Worm (Caenorhabditis elegans) whole organism, L4 larva: ENCODE measurements around the gene clec-83.
A peak's percentile ranks its signal among the peaks of the same experiment; 100 is the strongest.
"Not testable (repeated sequence)": the region's sequence is repeated elsewhere in the genome, so short reads cannot be mapped to it uniquely, and the experiment has no call there.

Experiments
- R02D3.7 ChIP-seq: fragments of 150-350 bp; sonication (generic microtip); optimal IDR thresholded peaks from 3 replicates; lab custom pipeline; 2014; ENCODE audit warnings: missing biosample characterization, missing genetic modification characterization
- T26A8.4 ChIP-seq: fragments of 200-800 bp; sonication (Bioruptor generic); IDR thresholded peaks from 2 replicates; pipeline ENCODE4 v1.3.6; 2022; ENCODE audit warnings: missing genetic modification characterization, missing compliant biosample characterization
- Y105C5A.15 ChIP-seq: fragments of 200-800 bp; sonication (Bioruptor generic); IDR thresholded peaks from 2 replicates; pipeline ENCODE4 v1.3.6; 2022; ENCODE audit warnings: missing genetic modification characterization, missing compliant biosample characterization
- Y48G9A.11 ChIP-seq: fragments of 200-800 bp; sonication (Bioruptor generic); IDR thresholded peaks from 2 replicates; pipeline ENCODE4 v1.3.6; 2022; ENCODE audit warnings: missing genetic modification reagents, missing genetic modification characterization, missing compliant biosample characterization
- ZK546.5 ChIP-seq, 2 experiments: sonication (generic microtip); optimal IDR thresholded peaks; 2 replicates each; lab custom pipeline; 2017; ENCODE audit warnings: missing biosample characterization in 2 of 2, missing genetic modification characterization in 2 of 2
- aha-1 ChIP-seq: fragments of 150-350 bp; peaks from one replicate; lab custom pipeline; 2014; ENCODE audit warnings: missing biosample characterization, missing genetic modification characterization
- arid-1 ChIP-seq: fragments of 200-800 bp; sonication (Bioruptor generic); conservative IDR thresholded peaks from 2 replicates; pipeline ENCODE4 v1.3.6; 2022; ENCODE audit warnings: missing genetic modification reagents, missing genetic modification characterization, missing compliant biosample characterization
- ceh-32 ChIP-seq: sonication (generic microtip); optimal IDR thresholded peaks from 2 replicates; lab custom pipeline; 2016; ENCODE audit warnings: mild to moderate bottlenecking, missing genetic modification characterization, missing compliant biosample characterization; ENCODE audit not compliant: poor library complexity
- daf-12 ChIP-seq: fragments of 150-350 bp; optimal IDR thresholded peaks from 2 replicates; lab custom pipeline; 2014; ENCODE audit warnings: missing biosample characterization, missing genetic modification reagents, missing genetic modification characterization
- dve-1 ChIP-seq: sonication (generic microtip); optimal IDR thresholded peaks from 2 replicates; lab custom pipeline; 2017; ENCODE audit warnings: antibody characterized with exemption, mild to moderate bottlenecking, missing genetic modification characterization, missing compliant biosample characterization; ENCODE audit not compliant: insufficient read depth
- egl-27 ChIP-seq: sonication (generic microtip); optimal IDR thresholded peaks from 3 replicates; lab custom pipeline; 2017; ENCODE audit warnings: missing biosample characterization, missing genetic modification reagents, missing genetic modification characterization
- egl-43 ChIP-seq: fragments of 200-800 bp; sonication (Bioruptor generic); IDR thresholded peaks from 2 replicates; pipeline ENCODE4 v1.3.6; 2022; ENCODE audit warnings: missing genetic modification reagents, missing genetic modification characterization, missing compliant biosample characterization
- fkh-10 ChIP-seq: fragments of 150-350 bp; optimal IDR thresholded peaks from 2 replicates; lab custom pipeline; 2014; ENCODE audit warnings: missing biosample characterization, missing genetic modification reagents, missing genetic modification characterization
- hlh-30 ChIP-seq: sonication (generic microtip); optimal IDR thresholded peaks from 2 replicates; lab custom pipeline; 2017; ENCODE audit warnings: antibody characterized with exemption, mild to moderate bottlenecking, missing genetic modification characterization, missing compliant biosample characterization; ENCODE audit not compliant: insufficient read depth
- lim-7 ChIP-seq: fragments of 200-800 bp; sonication (Bioruptor generic); IDR thresholded peaks from 2 replicates; pipeline ENCODE4 v1.3.6; 2022; ENCODE audit warnings: missing genetic modification characterization, missing compliant biosample characterization
- mdl-1 ChIP-seq, 2 experiments: fragments of 150-350 bp in 1 of 2; sonication (generic microtip) in 1 of 2; optimal IDR thresholded peaks; 2 replicates each; lab custom pipeline; 2014 to 2017; ENCODE audit warnings: missing biosample characterization in 2 of 2, missing genetic modification characterization in 2 of 2
- mxl-2 ChIP-seq: fragments of 200-800 bp; sonication (Bioruptor generic); conservative IDR thresholded peaks from 2 replicates; pipeline ENCODE4 v1.3.6; 2022; ENCODE audit warnings: missing genetic modification reagents, missing genetic modification characterization, missing compliant biosample characterization
- nhr-10 ChIP-seq: fragments of 150-350 bp; optimal IDR thresholded peaks from 2 replicates; lab custom pipeline; 2014; ENCODE audit warnings: missing biosample characterization, missing genetic modification characterization
- nhr-28 ChIP-seq: fragments of 150-350 bp; optimal IDR thresholded peaks from 2 replicates; lab custom pipeline; 2014; ENCODE audit warnings: missing biosample characterization, missing genetic modification characterization
- nhr-6 ChIP-seq: fragments of 150-350 bp; optimal IDR thresholded peaks from 2 replicates; lab custom pipeline; 2014; ENCODE audit warnings: missing biosample characterization, missing genetic modification characterization
- nhr-77 ChIP-seq: fragments of 150-350 bp; optimal IDR thresholded peaks from 2 replicates; lab custom pipeline; 2014; ENCODE audit warnings: missing biosample characterization, missing genetic modification characterization
- pha-4 ChIP-seq, 2 experiments: fragments of 150-350 bp in 1 of 2; fragments of 200-800 bp in 1 of 2; sonication (Bioruptor generic) in 1 of 2; IDR thresholded peaks in 1 of 2; optimal IDR thresholded peaks in 1 of 2; 2 replicates each; pipeline versions ENCODE4 v1.3.6 to Lab custom; 2014 to 2022; ENCODE audit warnings: missing genetic modification characterization in 2 of 2, missing genetic modification reagents in 2 of 2, missing biosample characterization in 1 of 2, missing compliant biosample characterization in 1 of 2
- php-3 ChIP-seq: fragments of 200-800 bp; sonication (Bioruptor generic); IDR thresholded peaks from 2 replicates; pipeline ENCODE4 v1.3.6; 2022; ENCODE audit warnings: missing genetic modification reagents, missing genetic modification characterization, missing compliant biosample characterization
- set-16 ChIP-seq: fragments of 200-800 bp; sonication (Bioruptor generic); IDR thresholded peaks from 2 replicates; pipeline ENCODE4 v1.3.6; 2022; ENCODE audit warnings: missing genetic modification reagents, missing genetic modification characterization, missing compliant biosample characterization
- snpc-1.2 ChIP-seq: fragments of 200-800 bp; sonication (Bioruptor generic); IDR thresholded peaks from 2 replicates; pipeline ENCODE4 v1.3.6; 2022; ENCODE audit warnings: missing genetic modification reagents, missing genetic modification characterization, missing compliant biosample characterization
- spr-1 ChIP-seq: sonication (generic microtip); optimal IDR thresholded peaks from 2 replicates; lab custom pipeline; 2016; ENCODE audit warnings: mild to moderate bottlenecking, missing genetic modification characterization, missing compliant biosample characterization
- unc-130 ChIP-seq: sonication (generic microtip); optimal IDR thresholded peaks from 2 replicates; lab custom pipeline; 2016; ENCODE audit warnings: missing genetic modification reagents, missing genetic modification characterization, missing compliant biosample characterization
- unc-62 ChIP-seq, 3 experiments: fragments of 150-350 bp in 1 of 3; sonication (generic microtip); optimal IDR thresholded peaks in 2 of 3; peaks in 1 of 3; 1 replicate in 1 of 3; 2 replicates in 2 of 3; lab custom pipeline; 2014 to 2017; ENCODE audit warnings: missing biosample characterization in 3 of 3, missing genetic modification characterization in 3 of 3, missing genetic modification reagents in 3 of 3, missing genotype in 1 of 3
- vab-7 ChIP-seq: fragments of 200-800 bp; sonication (Bioruptor generic); IDR thresholded peaks from 2 replicates; pipeline ENCODE4 v1.3.6; 2022; ENCODE audit warnings: missing genetic modification reagents, missing genetic modification characterization, missing compliant biosample characterization
- zag-1 ChIP-seq: fragments of 150-350 bp; optimal IDR thresholded peaks from 2 replicates; lab custom pipeline; 2014; ENCODE audit warnings: missing biosample characterization, missing genetic modification characterization
- ztf-11 ChIP-seq: fragments of 150-350 bp; optimal IDR thresholded peaks from 2 replicates; lab custom pipeline; 2014; ENCODE audit warnings: missing biosample characterization, missing genetic modification characterization

clec-83 gene

ce11 chrIV:2888496-2889101 is 47.3 kb upstream of the clec-83 start:
- TF ChIP-seq set-16 (GFP tag; lab: Robert Waterston, UW), result peak; percentile 94
- TF ChIP-seq nhr-77 (tag; lab: Kevin White, UChicago), result no peak
- 0 out of 2 replicates have a peak, but pooled peaks have one; percentile 18 for TF ChIP-seq php-3
- no peak for TF ChIP-seq snpc-1.2 (GFP tag; lab: Robert Waterston, UW)

DNA sequence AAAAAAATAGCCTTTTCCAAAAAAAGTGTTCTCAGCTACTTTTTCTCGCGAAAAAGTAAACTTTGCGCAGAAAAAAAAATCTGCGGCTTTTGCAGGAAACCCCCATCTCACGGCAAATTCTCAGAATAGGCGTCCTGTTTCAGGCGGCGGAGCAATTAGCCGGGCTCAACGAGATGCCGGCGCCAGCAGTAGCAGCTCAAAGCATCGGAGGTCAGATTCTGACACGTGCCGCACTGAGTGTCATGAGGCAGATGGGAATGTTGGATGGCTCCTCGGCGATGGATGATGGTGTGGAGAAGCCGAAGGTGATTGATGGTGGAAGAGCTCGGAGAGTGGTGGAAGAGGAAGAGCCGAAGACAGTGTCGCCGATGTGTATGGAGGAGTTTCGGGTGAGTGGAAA is 46.0 kb upstream of the clec-83 start:
- TF ChIP-seq ztf-11 (tag; lab: Kevin White, UChicago) (no peak), egl-27 (no peak), ceh-32 (tag; lab: Kevin White, UChicago) (no peak), spr-1 (no peak), R02D3.7 (tag; lab: Kevin White, UChicago) (no peak), lim-7 (GFP tag; lab: Robert Waterston, UW) (no peak), arid-1 (no peak), vab-7 (GFP tag; lab: Robert Waterston, UW) (no peak), mdl-1 (tag; optimal IDR thresholded peaks at IDR 0.05; lab: Kevin White, UChicago) (no peak), daf-12 (no peak), egl-43 (GFP tag; lab: Robert Waterston, UW) (0 out of 2 replicates have a peak, but pooled peaks have one; percentile 7), set-16 (GFP tag; lab: Robert Waterston, UW) (peak; percentile 71), pha-4 (GFP tag; IDR thresholded peaks at IDR 0.05; lab: Robert Waterston, UW) (no peak), pha-4 (tag; optimal IDR thresholded peaks at IDR 0.05; lab: Kevin White, UChicago) (no peak)
- TF ChIP-seq, all 104 proteins: peak for 2

DNA sequence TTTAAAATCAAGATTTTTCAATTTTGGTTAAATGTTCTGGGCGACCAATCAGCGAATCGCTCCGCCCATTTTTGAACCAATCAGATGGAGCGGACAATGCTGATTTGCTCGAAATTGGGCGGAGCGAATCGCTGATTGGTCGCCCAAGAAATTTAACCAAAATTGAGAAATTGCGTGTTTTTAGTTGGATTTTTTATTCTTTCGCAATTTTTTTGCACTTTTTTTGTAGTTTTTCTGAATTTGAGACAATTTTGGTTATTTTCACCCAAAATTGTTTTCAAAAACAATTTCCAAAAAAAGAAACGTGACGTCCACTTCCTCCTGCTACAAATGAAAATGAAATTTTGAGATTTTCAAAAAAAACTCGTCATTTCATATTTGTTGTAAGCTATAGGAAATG is 45.4 kb upstream of the clec-83 start, which contains the start of gene dml-1:
Gene dml-1, plus strand, starts transcription at position 301 of the 400 bp plus-strand sequence.
- TF ChIP-seq unc-130 (GFP tag; lab: Kevin White, UChicago) (no peak), T26A8.4 (GFP tag; lab: Robert Waterston, UW) (no peak), egl-43 (GFP tag; lab: Robert Waterston, UW) (no peak), nhr-28 (tag; lab: Kevin White, UChicago) (no peak), mxl-2 (GFP tag; lab: Robert Waterston, UW) (no peak), nhr-77 (tag; lab: Kevin White, UChicago) (no peak), nhr-6 (tag; lab: Kevin White, UChicago) (no peak), dve-1 (tag; lab: Kevin White, UChicago) (no peak), zag-1 (tag; lab: Kevin White, UChicago) (no peak), Y105C5A.15 (GFP tag; lab: Robert Waterston, UW) (no peak), ZK546.5 (tag; optimal IDR thresholded peaks at IDR 0.05; lab: Kevin White, UChicago) (no peak), hlh-30 (tag; lab: Kevin White, UChicago) (no peak), nhr-10 (tag; lab: Kevin White, UChicago) (no peak), fkh-10 (GFP tag; lab: Kevin White, UChicago) (no peak)

ce11 chrIV:2885260-2885659 is 44.0 kb upstream of the clec-83 start:
- no peak for TF ChIP-seq Y48G9A.11
- TF ChIP-seq, all 104 proteins: peak for 0

DNA sequence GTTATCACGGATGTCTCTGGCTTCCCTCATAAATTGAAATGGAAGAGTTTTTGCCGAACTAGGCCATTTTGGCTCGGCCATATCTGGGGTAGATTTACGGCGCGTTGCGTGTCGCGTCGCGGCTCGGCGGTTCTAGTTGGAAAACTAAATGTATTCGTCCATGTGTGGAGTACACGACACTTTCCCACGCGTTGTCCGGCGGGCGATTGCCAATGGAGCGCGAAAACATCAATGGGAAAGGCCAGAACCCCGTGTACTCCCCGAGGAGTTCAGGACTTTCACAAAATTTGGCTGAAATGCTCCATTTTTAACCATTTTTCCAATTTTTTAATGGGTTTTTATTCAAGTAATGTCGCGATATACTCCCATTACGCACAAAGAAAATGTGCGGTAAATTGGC is 42.9 kb upstream of the clec-83 start:
- TF ChIP-seq unc-62 (GFP tag; optimal IDR thresholded peaks at IDR 0.05 in 1 of 2; lab: Kevin White, UChicago), result peak in 1 of 2 experiments; percentile 93
- not testable (repeated sequence) for TF ChIP-seq unc-62 (tag; optimal IDR thresholded peaks at IDR 0.05; lab: Kevin White, UChicago)
- peak; percentile 19 for TF ChIP-seq aha-1 (tag; lab: Kevin White, UChicago)
- TF ChIP-seq set-16 (GFP tag; lab: Robert Waterston, UW), result 0 out of 2 replicates have a peak, but pooled peaks have one; percentile 9
